Worm (Caenorhabditis elegans) whole organism, L4/young adult: Measurements from ENCODE around the gene nck-1.

ENCODE experiments used
- dao-5 ChIP-seq: sonication (generic microtip); optimal IDR thresholded peaks from 2 replicates; lab custom pipeline; 2016; ENCODE audit warnings: missing genotype, missing genetic modification characterization, moderate library complexity, missing compliant biosample characterization
- him-1 ChIP-seq: sonication (generic microtip); optimal IDR thresholded peaks from 2 replicates; lab custom pipeline; 2016; ENCODE audit warnings: missing genotype, missing genetic modification reagents, missing genetic modification characterization, missing compliant biosample characterization

ce11 chrX:4138413-4139193 is 14.6 kb downstream of the nck-1 start:
- TF ChIP-seq dao-5 (tag; lab: Kevin White, UChicago) (no peak), him-1 (tag; lab: Kevin White, UChicago) (no peak)
